Worm (Caenorhabditis elegans): ENCODE results near the gene ecps-1.

Gene ecps-1

DNA sequence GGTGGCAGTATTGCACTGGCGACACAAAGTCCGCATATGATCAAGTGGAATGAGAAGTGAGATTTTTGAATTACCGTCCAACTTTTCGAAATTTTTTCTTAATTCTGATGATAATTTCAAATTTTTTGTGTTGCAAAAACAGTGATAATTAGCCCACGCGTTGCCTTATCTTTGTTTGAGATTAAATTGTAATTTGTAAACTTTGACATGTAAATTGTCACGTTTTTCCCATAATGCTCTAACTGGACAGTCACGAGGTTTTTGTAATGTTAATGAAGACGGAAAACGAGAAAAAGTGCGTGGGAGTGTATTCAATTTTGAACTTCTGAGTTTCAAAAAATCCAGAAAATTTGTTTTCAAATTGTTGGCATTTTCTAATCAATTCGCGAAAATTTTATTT lies 21.1 kb upstream of the ecps-1 start:
- TF ChIP-seq fkh-10 (GFP tag; optimal IDR thresholded peaks at IDR 0.05) (no peak), elt-2 (tag; optimal IDR thresholded peaks at IDR 0.05) (peak; percentile 61), pqm-1 (tag; optimal IDR thresholded peaks at IDR 0.05) (peak; percentile 8), pha-4 (tag; optimal IDR thresholded peaks at IDR 0.05) (peak; percentile 30), mdl-1 (tag; optimal IDR thresholded peaks at IDR 0.05) (no peak)

DNA sequence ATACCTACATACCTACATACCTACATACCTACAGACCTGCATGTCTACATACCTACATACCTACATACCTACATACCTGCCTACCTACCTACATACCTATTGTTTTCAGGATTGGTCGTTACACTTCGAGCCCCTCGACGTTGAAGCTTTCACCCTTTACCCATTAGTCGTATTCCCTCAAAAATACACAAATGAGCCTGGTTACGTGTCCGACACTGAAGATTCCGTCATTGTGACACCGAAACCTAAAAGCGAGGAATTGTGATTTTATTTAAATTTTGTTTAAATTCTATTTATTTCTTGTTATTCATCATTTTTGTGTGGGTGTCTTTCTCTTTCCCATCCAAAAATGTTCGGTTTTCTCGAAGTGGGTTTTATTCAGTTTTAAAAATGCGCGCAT lies 18.8 kb upstream of the ecps-1 start, which contains the start of gene D2045.7:
Gene D2045.7, plus strand, starts transcription at position 301 of the 400 bp plus-strand sequence.
- TF ChIP-seq mml-1 (tag; optimal IDR thresholded peaks at IDR 0.05), result no peak
- no peak for TF ChIP-seq eor-1 (tag; optimal IDR thresholded peaks at IDR 0.05)
- TF ChIP-seq pqm-1 (tag; optimal IDR thresholded peaks at IDR 0.05), result no peak
- TF ChIP-seq hmg-11 (tag; optimal IDR thresholded peaks at IDR 0.05), result no peak
- no peak for TF ChIP-seq daf-12 (tag; optimal IDR thresholded peaks at IDR 0.05)
- no peak for TF ChIP-seq nhr-67 (tag; optimal IDR thresholded peaks at IDR 0.05)

ce11 chrIII:10474945-10475344 lies 14.6 kb upstream of the ecps-1 start, which contains the start of gene D2045.9:
Gene D2045.9 (plus strand): TSS chrIII:10475245.
- TF ChIP-seq ama-1 (optimal IDR thresholded peaks at IDR 0.05), result no peak
- no peak for TF ChIP-seq ceh-28 (tag; optimal IDR thresholded peaks at IDR 0.05)
- no peak for TF ChIP-seq daf-12 (tag; optimal IDR thresholded peaks at IDR 0.05)
- TF ChIP-seq nhr-43 (tag; optimal IDR thresholded peaks at IDR 0.05; ENCODE audit: poor library complexity, severe bottlenecking), result no peak
- no peak for TF ChIP-seq egl-27 (tag; optimal IDR thresholded peaks at IDR 0.05)
- TF ChIP-seq mdl-1 (tag; optimal IDR thresholded peaks at IDR 0.05), result no peak
- TF ChIP-seq fkh-2 (tag; optimal IDR thresholded peaks at IDR 0.05), result no peak
- TF ChIP-seq elt-2 (tag; optimal IDR thresholded peaks at IDR 0.05), result no peak
- no peak for TF ChIP-seq nhr-77 (tag; optimal IDR thresholded peaks at IDR 0.05)
- TF ChIP-seq ceh-82 (tag; optimal IDR thresholded peaks at IDR 0.05), result no peak
- no peak for TF ChIP-seq jun-1 (tag; optimal IDR thresholded peaks at IDR 0.05)
- no peak for TF ChIP-seq nhr-12 (tag; optimal IDR thresholded peaks at IDR 0.05)
- no peak for TF ChIP-seq elt-3 (tag; optimal IDR thresholded peaks at IDR 0.05)
- TF ChIP-seq nfya-1 (tag; optimal IDR thresholded peaks at IDR 0.05; ENCODE audit: insufficient read depth), result no peak
- TF ChIP-seq ztf-4 (tag; optimal IDR thresholded peaks at IDR 0.05), result no peak
- no peak for TF ChIP-seq eor-1 (tag; optimal IDR thresholded peaks at IDR 0.05)
- TF ChIP-seq nhr-11 (tag; optimal IDR thresholded peaks at IDR 0.05), result no peak
- no peak for TF ChIP-seq ZK546.5 (tag; optimal IDR thresholded peaks at IDR 0.05)

ce11 chrIII:10470927-10471326 lies 10.6 kb upstream of the ecps-1 start, which contains the start of gene cul-1:
Gene cul-1 (plus strand): TSS chrIII:10471237.
- TF ChIP-seq lin-15B (tag; optimal IDR thresholded peaks at IDR 0.05) (peak; percentile 23), nfya-1 (tag; optimal IDR thresholded peaks at IDR 0.05; ENCODE audit: insufficient read depth) (peak; percentile 25), pqm-1 (tag; optimal IDR thresholded peaks at IDR 0.05) (no peak), pha-4 (tag; optimal IDR thresholded peaks at IDR 0.05) (peak; percentile 1), eor-1 (tag; optimal IDR thresholded peaks at IDR 0.05) (no peak), skn-1 (tag; optimal IDR thresholded peaks at IDR 0.05) (peak; percentile 94), nhr-11 (tag; optimal IDR thresholded peaks at IDR 0.05) (no peak), egl-5 (tag; optimal IDR thresholded peaks at IDR 0.05) (peak; percentile 80)

ce11 chrIII:10469574-10470055 lies 9.3 kb upstream of the ecps-1 start, which contains the start of gene D2045.5:
Gene D2045.5 (minus strand): TSS chrIII:10469624.
- TF ChIP-seq tbx-2 (tag; optimal IDR thresholded peaks at IDR 0.05) (no peak), eor-1 (tag; optimal IDR thresholded peaks at IDR 0.05) (no peak), zag-1 (tag; optimal IDR thresholded peaks at IDR 0.05) (no peak), ztf-4 (tag; optimal IDR thresholded peaks at IDR 0.05) (no peak), ceh-9 (tag; optimal IDR thresholded peaks at IDR 0.05) (no peak), nhr-28 (tag; optimal IDR thresholded peaks at IDR 0.05) (no peak), ama-1 (optimal IDR thresholded peaks at IDR 0.05) (no peak), pha-4 (tag; optimal IDR thresholded peaks at IDR 0.05) (no peak), lin-39 (tag; optimal IDR thresholded peaks at IDR 0.05) (no peak), nhr-77 (tag; optimal IDR thresholded peaks at IDR 0.05) (no peak), egl-5 (tag; optimal IDR thresholded peaks at IDR 0.05) (no peak)

DNA sequence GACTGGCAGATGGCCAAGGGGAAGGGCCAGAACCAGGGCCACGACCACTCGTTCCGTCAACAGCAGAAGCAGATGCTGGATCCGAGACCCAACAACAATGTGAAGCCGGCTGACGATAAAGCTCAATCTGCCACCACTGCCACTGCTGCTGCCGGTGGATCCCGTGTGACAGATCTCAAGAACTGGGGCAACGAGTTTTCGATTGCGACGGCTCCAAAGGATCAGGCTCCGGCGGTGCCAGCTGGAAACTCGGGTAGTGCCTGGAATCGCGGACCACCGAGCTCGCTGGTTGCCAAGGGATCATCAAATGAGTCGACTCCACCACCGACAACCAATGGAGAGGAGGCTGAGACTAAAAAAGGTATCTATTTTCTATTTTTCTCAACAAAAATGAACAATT lies 4.1 kb upstream of the ecps-1 start:
- TF ChIP-seq ceh-28 (tag; optimal IDR thresholded peaks at IDR 0.05), result no peak

Measured in whole organism, L3 larva.